Worm (Caenorhabditis elegans): Measurements from ENCODE around the gene gcy-37.

gcy-37 gene

DNA sequence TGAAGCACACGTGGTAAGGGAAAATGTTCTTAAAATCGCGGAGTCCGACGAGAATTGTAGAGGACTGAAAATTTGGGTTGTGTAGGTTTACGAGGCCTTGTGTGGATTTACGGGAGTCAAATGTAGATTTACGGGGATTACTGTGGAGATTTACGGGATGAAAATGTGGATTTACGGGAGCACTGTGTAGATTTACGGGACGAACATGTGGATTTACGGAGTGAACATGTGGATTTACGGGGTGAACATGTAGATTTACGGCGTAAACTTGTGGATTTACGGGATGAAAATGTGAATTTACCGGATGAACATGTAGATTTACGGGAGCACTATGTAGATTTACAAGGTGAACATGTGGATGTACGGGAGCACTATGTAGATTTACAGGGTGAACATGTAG, 2.7 kb downstream of the gcy-37 start:
- TF ChIP-seq dox-1 (GFP tag; IDR thresholded peaks at IDR 0.05) = no peak
- no peak for TF ChIP-seq zfh-2 (GFP tag; conservative IDR thresholded peaks at IDR 0.05)
- no peak for TF ChIP-seq lin-54 (GFP tag; optimal IDR thresholded peaks at IDR 0.05)
- TF ChIP-seq F23B12.7 (tag; optimal IDR thresholded peaks at IDR 0.05; ENCODE audit: insufficient read depth) = no peak
- TF ChIP-seq Y53G8AR.9 (GFP tag; conservative IDR thresholded peaks at IDR 0.05) = no peak
- no peak for TF ChIP-seq ekl-4 (GFP tag; IDR thresholded peaks at IDR 0.05)
- TF ChIP-seq tlf-1 (GFP tag; optimal IDR thresholded peaks at IDR 0.05) = no peak
- no peak for TF ChIP-seq F52B5.7 (tag; optimal IDR thresholded peaks at IDR 0.05)
- no peak for TF ChIP-seq F33H1.4 (GFP tag; IDR thresholded peaks at IDR 0.05)
- no peak for TF ChIP-seq unc-130 (GFP tag; optimal IDR thresholded peaks at IDR 0.05)
- TF ChIP-seq nhr-120 (GFP tag; IDR thresholded peaks at IDR 0.05) = no peak
- no peak for TF ChIP-seq snpc-4 (GFP tag; optimal IDR thresholded peaks at IDR 0.05)
- no peak for TF ChIP-seq snpc-4 (tag; optimal IDR thresholded peaks at IDR 0.05)
- no peak for TF ChIP-seq egrh-3 (GFP tag; IDR thresholded peaks at IDR 0.05)

ce11 chrIV:2149247-2149756, 9.7 kb downstream of the gcy-37 start, which contains the start of gene C54E4.5:
TSS of gene C54E4.5 (minus strand) at chrIV:2149297.
- no peak for TF ChIP-seq F57A8.1 (GFP tag; optimal IDR thresholded peaks at IDR 0.05)
- peak; percentile 49; the same call in 1 of the 2 replicates for TF ChIP-seq cebp-1 (GFP tag; IDR thresholded peaks at IDR 0.05)
- peak; percentile 84 for TF ChIP-seq cebp-1 (tag; optimal IDR thresholded peaks at IDR 0.05)
- TF ChIP-seq dox-1 (GFP tag; IDR thresholded peaks at IDR 0.05) = no peak
- TF ChIP-seq somi-1 (GFP tag; optimal IDR thresholded peaks at IDR 0.05) = no peak
- TF ChIP-seq K11D2.4 (GFP tag; IDR thresholded peaks at IDR 0.05) = no peak
- TF ChIP-seq lsl-1 (GFP tag; optimal IDR thresholded peaks at IDR 0.05) = no peak

- no peak for TF ChIP-seq K11D2.4 (GFP tag; IDR thresholded peaks at IDR 0.05)
- no peak for TF ChIP-seq egl-18 (GFP tag; IDR thresholded peaks at IDR 0.05)
- TF ChIP-seq ccch-3 (GFP tag; optimal IDR thresholded peaks at IDR 0.05) = no peak
- no peak for TF ChIP-seq xnd-1 (tag; optimal IDR thresholded peaks at IDR 0.05)
- no peak for TF ChIP-seq attf-6 (GFP tag; IDR thresholded peaks at IDR 0.05)
- TF ChIP-seq madf-6 (GFP tag; IDR thresholded peaks at IDR 0.05) = no peak
- TF ChIP-seq hrde-1 (tag; optimal IDR thresholded peaks at IDR 0.05; ENCODE audit: borderline replicate concordance) = no peak
- no peak for TF ChIP-seq B0336.3 (GFP tag; IDR thresholded peaks at IDR 0.05)
- no peak for TF ChIP-seq Y56A3A.18 (GFP tag; IDR thresholded peaks at IDR 0.05)
- no peak for TF ChIP-seq nfyb-1 (GFP tag; IDR thresholded peaks at IDR 0.05)
- no peak for TF ChIP-seq ceh-91 (GFP tag; IDR thresholded peaks at IDR 0.05)
- no peak for TF ChIP-seq ceh-100 (GFP tag; IDR thresholded peaks at IDR 0.05)
- TF ChIP-seq mxl-1 (tag; optimal IDR thresholded peaks at IDR 0.05) = no peak
- no peak for TF ChIP-seq somi-1 (GFP tag; optimal IDR thresholded peaks at IDR 0.05)
- TF ChIP-seq madf-10 (tag; optimal IDR thresholded peaks at IDR 0.05) = no peak
- TF ChIP-seq mes-4 (tag; optimal IDR thresholded peaks at IDR 0.05) = no peak
- no peak for TF ChIP-seq F33H1.4 (GFP tag; IDR thresholded peaks at IDR 0.05)
- TF ChIP-seq Y53G8AR.9 (GFP tag; conservative IDR thresholded peaks at IDR 0.05) = no peak
- no peak for TF ChIP-seq F10E7.11 (tag; optimal IDR thresholded peaks at IDR 0.05)
Observed at ce11 chrIV:2142320-2142719, 16.6 kb downstream of the gcy-37 start.

DNA sequence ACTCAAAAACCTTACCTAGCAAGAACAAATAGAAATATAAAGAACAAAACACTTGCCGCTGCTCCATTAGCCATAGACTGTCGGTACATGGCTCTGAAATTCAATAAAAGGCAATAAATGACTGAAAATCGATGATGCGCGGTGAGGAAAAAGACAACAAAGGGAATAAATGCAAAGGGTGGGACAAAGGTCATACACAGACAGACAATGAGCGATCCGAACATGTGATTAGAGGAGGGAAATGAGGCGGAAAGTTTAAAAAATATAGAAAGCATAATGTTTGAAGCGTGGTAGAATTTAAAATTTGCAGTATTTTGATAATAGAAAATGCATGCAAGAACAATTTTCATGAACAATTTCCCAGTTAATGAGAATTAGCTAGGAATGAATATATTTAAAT, 18.4 kb downstream of the gcy-37 start, which contains the start of gene C54E4.12:
TSS of gene C54E4.12 (minus strand) at position 101 of the 400 bp plus-strand sequence.
- TF ChIP-seq madf-6 (GFP tag; IDR thresholded peaks at IDR 0.05) = no peak
- no peak for TF ChIP-seq zim-3 (tag; optimal IDR thresholded peaks at IDR 0.05)
- TF ChIP-seq nhr-179 (tag; optimal IDR thresholded peaks at IDR 0.05) = no peak
- TF ChIP-seq ceh-27 (GFP tag; optimal IDR thresholded peaks at IDR 0.05) = no peak
- no peak for TF ChIP-seq cebp-1 (GFP tag; IDR thresholded peaks at IDR 0.05)
- no peak for TF ChIP-seq cebp-1 (tag; optimal IDR thresholded peaks at IDR 0.05)
- no peak for TF ChIP-seq ceh-58 (GFP tag; IDR thresholded peaks at IDR 0.05)
